Worm (Caenorhabditis elegans) whole organism, L1 larva: ENCODE measurements around the gene emc-5.

Experiments
- C04F5.9 ChIP-seq: sonication (generic microtip); optimal IDR thresholded peaks from 2 replicates; lab custom pipeline; 2016; ENCODE audit warnings: missing genetic modification characterization, missing compliant biosample characterization
- C34B4.2 ChIP-seq: sonication (generic microtip); optimal IDR thresholded peaks from 2 replicates; lab custom pipeline; 2017; ENCODE audit warnings: mild to moderate bottlenecking, missing genetic modification characterization, missing compliant biosample characterization
- Y116A8C.19 ChIP-seq: sonication (generic microtip); optimal IDR thresholded peaks from 2 replicates; lab custom pipeline; 2016; ENCODE audit warnings: missing compliant biosample characterization, missing genetic modification characterization, borderline replicate concordance
- ama-1 ChIP-seq: fragments of 150-350 bp; optimal IDR thresholded peaks from 2 replicates; lab custom pipeline; 2014
- blmp-1 ChIP-seq: fragments of 150-350 bp; optimal IDR thresholded peaks from 2 replicates; lab custom pipeline; 2014; ENCODE audit warnings: missing biosample characterization, missing genetic modification characterization
- ceh-63 ChIP-seq: fragments of 200-800 bp; sonication (Bioruptor generic); optimal IDR thresholded peaks from 2 replicates; lab custom pipeline; 2018; ENCODE audit warnings: mild to moderate bottlenecking, missing genetic modification characterization, missing compliant biosample characterization
- ces-1 ChIP-seq: fragments of 150-350 bp; optimal IDR thresholded peaks from 2 replicates; lab custom pipeline; 2014; ENCODE audit warnings: missing biosample characterization, missing genetic modification reagents, missing genetic modification characterization
- dpl-1 ChIP-seq, 3 experiments: fragments of 150-350 bp in 2 of 3; sonication (generic microtip) in 1 of 3; optimal IDR thresholded peaks; 2 replicates each; lab custom pipeline; 2014 to 2017; ENCODE audit warnings: missing biosample characterization in 3 of 3, missing genetic modification characterization in 3 of 3, missing genetic modification reagents in 3 of 3
- efl-1 ChIP-seq, 4 experiments: fragments of 150-350 bp; optimal IDR thresholded peaks in 3 of 4; peaks in 1 of 4; 1 replicate in 1 of 4; 2 replicates in 3 of 4; lab custom pipeline; 2014; ENCODE audit warnings: missing biosample characterization in 2 of 4, missing genetic modification characterization in 2 of 4, missing genetic modification reagents in 2 of 4
- egl-27 ChIP-seq, 2 experiments: fragments of 150-350 bp in 1 of 2; sonication (generic microtip); optimal IDR thresholded peaks; 3 replicates each; lab custom pipeline; 2017 to 2018; ENCODE audit warnings: missing biosample characterization in 2 of 2, missing genetic modification characterization in 2 of 2, missing genetic modification reagents in 2 of 2
- elt-3 ChIP-seq, 6 experiments: fragments of 150-350 bp in 1 of 6; sonication (generic microtip); optimal IDR thresholded peaks; 2 replicates each; lab custom pipeline; 2017 to 2018; ENCODE audit warnings: missing biosample characterization in 6 of 6, missing genetic modification characterization in 6 of 6, inconsistent platforms in 1 of 6
- hlh-17 ChIP-seq: fragments of 200-800 bp; sonication (Bioruptor generic); optimal IDR thresholded peaks from 2 replicates; lab custom pipeline; 2018; ENCODE audit warnings: missing genetic modification characterization, mild to moderate bottlenecking, missing compliant biosample characterization, moderate library complexity, borderline replicate concordance
- hlh-4 ChIP-seq: sonication (generic microtip); optimal IDR thresholded peaks from 2 replicates; lab custom pipeline; 2016; ENCODE audit warnings: mild to moderate bottlenecking, missing genetic modification characterization, missing compliant biosample characterization
- isw-1 ChIP-seq: fragments of 200-800 bp; sonication (Bioruptor generic); IDR thresholded peaks from 2 replicates; pipeline ENCODE4 v1.3.6; 2022; ENCODE audit warnings: missing genetic modification characterization, missing compliant biosample characterization
- jun-1 ChIP-seq: fragments of 150-350 bp; optimal IDR thresholded peaks from 2 replicates; lab custom pipeline; 2014; ENCODE audit warnings: missing biosample characterization, missing genetic modification reagents, missing genetic modification characterization
- lin-13 ChIP-seq: fragments of 150-350 bp; optimal IDR thresholded peaks from 2 replicates; lab custom pipeline; 2014; ENCODE audit warnings: missing biosample characterization, missing genetic modification reagents, missing genetic modification characterization
- lin-14 ChIP-seq: fragments of 200-800 bp; sonication (Bioruptor generic); optimal IDR thresholded peaks from 2 replicates; lab custom pipeline; 2018; ENCODE audit warnings: mild to moderate bottlenecking, missing genetic modification characterization, moderate library complexity, missing compliant biosample characterization
- lin-35 ChIP-seq, 2 experiments: fragments of 150-350 bp; optimal IDR thresholded peaks; 2 replicates each; lab custom pipeline; 2014; ENCODE audit warnings: missing biosample characterization in 2 of 2, missing genetic modification characterization in 2 of 2, missing genetic modification reagents in 2 of 2
- mab-9 ChIP-seq: fragments of 200-800 bp; sonication (Bioruptor generic); IDR thresholded peaks from 2 replicates; pipeline ENCODE4 v1.3.6; 2022; ENCODE audit warnings: missing genetic modification reagents, missing genetic modification characterization, missing compliant biosample characterization
- mdl-1 ChIP-seq, 2 experiments: fragments of 150-350 bp; optimal IDR thresholded peaks; 2 replicates each; lab custom pipeline; 2014 to 2017; ENCODE audit warnings: missing biosample characterization in 2 of 2, missing genetic modification characterization in 2 of 2, inconsistent platforms in 1 of 2
- nhr-12 ChIP-seq: sonication (generic microtip); optimal IDR thresholded peaks from 2 replicates; lab custom pipeline; 2017; ENCODE audit warnings: missing biosample characterization, missing genetic modification characterization
- nhr-20 ChIP-seq: sonication (generic microtip); optimal IDR thresholded peaks from 2 replicates; lab custom pipeline; 2016; ENCODE audit warnings: mild to moderate bottlenecking, missing genetic modification characterization, missing compliant biosample characterization
- nhr-237 ChIP-seq: fragments of 150-350 bp; optimal IDR thresholded peaks from 2 replicates; lab custom pipeline; 2014; ENCODE audit warnings: missing biosample characterization, missing genetic modification characterization
- nhr-71 ChIP-seq: sonication (generic microtip); optimal IDR thresholded peaks from 2 replicates; lab custom pipeline; 2016; ENCODE audit warnings: mild to moderate bottlenecking, missing genetic modification characterization, moderate library complexity, missing compliant biosample characterization
- nhr-85 ChIP-seq: sonication (generic microtip); peaks from one replicate; lab custom pipeline; 2016; ENCODE audit warnings: missing genetic modification characterization, inconsistent platforms, missing compliant biosample characterization
- nhr-90 ChIP-seq: sonication (generic microtip); optimal IDR thresholded peaks from 2 replicates; lab custom pipeline; 2016; ENCODE audit warnings: mild to moderate bottlenecking, missing genetic modification characterization, missing compliant biosample characterization; ENCODE audit not compliant: poor library complexity
- pag-3 ChIP-seq: sonication (generic microtip); optimal IDR thresholded peaks from 2 replicates; lab custom pipeline; 2017; ENCODE audit warnings: missing genetic modification characterization, mild to moderate bottlenecking, missing compliant biosample characterization, antibody characterized with exemption, borderline replicate concordance; ENCODE audit not compliant: insufficient read depth
- rnt-1 ChIP-seq: sonication (generic microtip); optimal IDR thresholded peaks from 2 replicates; lab custom pipeline; 2016; ENCODE audit warnings: mild to moderate bottlenecking, missing genetic modification characterization, moderate library complexity, missing compliant biosample characterization
- skn-1 ChIP-seq: fragments of 150-350 bp; optimal IDR thresholded peaks from 2 replicates; lab custom pipeline; 2014; ENCODE audit warnings: missing biosample characterization, missing genetic modification characterization
- snu-23 ChIP-seq: sonication (generic microtip); optimal IDR thresholded peaks from 2 replicates; lab custom pipeline; 2016; ENCODE audit warnings: missing genetic modification characterization, missing compliant biosample characterization
- swsn-7 ChIP-seq: sonication (generic microtip); optimal IDR thresholded peaks from 2 replicates; lab custom pipeline; 2016; ENCODE audit warnings: missing genetic modification characterization, missing compliant biosample characterization
- tbx-2 ChIP-seq: sonication (generic microtip); optimal IDR thresholded peaks from 2 replicates; lab custom pipeline; 2016; ENCODE audit warnings: missing genetic modification characterization, missing compliant biosample characterization
- unc-130 ChIP-seq: fragments of 150-350 bp; optimal IDR thresholded peaks from 2 replicates; lab custom pipeline; 2017; ENCODE audit warnings: missing biosample characterization, missing genetic modification characterization, inconsistent platforms
- unc-62 ChIP-seq: fragments of 150-350 bp; optimal IDR thresholded peaks from 2 replicates; lab custom pipeline; 2014; ENCODE audit warnings: missing biosample characterization, missing genetic modification reagents, missing genetic modification characterization
- unc-86 ChIP-seq: sonication (generic microtip); optimal IDR thresholded peaks from 2 replicates; lab custom pipeline; 2016; ENCODE audit warnings: missing genetic modification characterization, missing compliant biosample characterization
- vab-15 ChIP-seq: sonication (generic microtip); optimal IDR thresholded peaks from 2 replicates; lab custom pipeline; 2017; ENCODE audit warnings: missing genotype, mild to moderate bottlenecking, missing genetic modification characterization, missing compliant biosample characterization
- zip-4 ChIP-seq: fragments of 200-800 bp; sonication (Bioruptor generic); optimal IDR thresholded peaks from 2 replicates; lab custom pipeline; 2018; ENCODE audit warnings: mild to moderate bottlenecking, missing genetic modification characterization, moderate library complexity, missing compliant biosample characterization
- ztf-4 ChIP-seq: fragments of 150-350 bp; optimal IDR thresholded peaks from 2 replicates; lab custom pipeline; 2014; ENCODE audit warnings: missing biosample characterization, missing genetic modification characterization

emc-5 gene

ce11 chrII:11469574-11470108 lies 26.9 kb upstream of the emc-5 start, which contains the start of gene cisd-1 (continued):
- TF ChIP-seq ces-1 (GFP tag; lab: Kevin White, UChicago), result no peak
- no peak for TF ChIP-seq lin-13 (GFP tag; lab: Kevin White, UChicago)
- no peak for TF ChIP-seq egl-27 (tag; optimal IDR thresholded peaks at IDR 0.05; lab: Kevin White, UChicago)
- peak; percentile 49 for TF ChIP-seq lin-14 (GFP tag; lab: Kevin White, UChicago)
- TF ChIP-seq C34B4.2, result no peak
- peak in 1 of 2 experiments; percentile 34 for TF ChIP-seq lin-35 (GFP tag; optimal IDR thresholded peaks at IDR 0.05; lab: Kevin White, UChicago)
- TF ChIP-seq ceh-63 (GFP tag; lab: Kevin White, UChicago), result no peak
- TF ChIP-seq isw-1 (GFP tag; lab: Robert Waterston, UW), result no peak
- no peak for TF ChIP-seq C04F5.9
- TF ChIP-seq swsn-7 (tag; lab: Kevin White, UChicago), result no peak
- TF ChIP-seq pag-3 (tag; lab: Kevin White, UChicago), result no peak
- no peak for TF ChIP-seq ztf-4 (tag; lab: Kevin White, UChicago)
- no peak for TF ChIP-seq jun-1 (tag; lab: Kevin White, UChicago)
- TF ChIP-seq skn-1 (tag; lab: Kevin White, UChicago), result no peak
- TF ChIP-seq efl-1 (optimal IDR thresholded peaks at IDR 0.05; lab: Kevin White, UChicago), result no peak
- TF ChIP-seq efl-1 (GFP tag; optimal IDR thresholded peaks at IDR 0.05 in 1 of 2; lab: Kevin White, UChicago), result no peak
- TF ChIP-seq nhr-237 (tag; lab: Kevin White, UChicago), result no peak
- TF ChIP-seq nhr-71 (tag; lab: Kevin White, UChicago), result peak; percentile 32
- no peak for TF ChIP-seq unc-86 (tag; lab: Kevin White, UChicago)
- TF ChIP-seq nhr-90 (tag; lab: Kevin White, UChicago), result peak; percentile 10
- peak; percentile 82 for TF ChIP-seq blmp-1 (tag; lab: Kevin White, UChicago)
- TF ChIP-seq hlh-17 (GFP tag; lab: Kevin White, UChicago), result no peak
- no peak for TF ChIP-seq ama-1
- TF ChIP-seq nhr-20 (tag; lab: Kevin White, UChicago), result no peak
- TF ChIP-seq vab-15 (tag; lab: Kevin White, UChicago), result no peak
- no peak for TF ChIP-seq rnt-1 (tag; lab: Kevin White, UChicago)
- TF ChIP-seq Y116A8C.19 (tag; lab: Kevin White, UChicago), result no peak
- TF ChIP-seq nhr-12, result no peak

DNA sequence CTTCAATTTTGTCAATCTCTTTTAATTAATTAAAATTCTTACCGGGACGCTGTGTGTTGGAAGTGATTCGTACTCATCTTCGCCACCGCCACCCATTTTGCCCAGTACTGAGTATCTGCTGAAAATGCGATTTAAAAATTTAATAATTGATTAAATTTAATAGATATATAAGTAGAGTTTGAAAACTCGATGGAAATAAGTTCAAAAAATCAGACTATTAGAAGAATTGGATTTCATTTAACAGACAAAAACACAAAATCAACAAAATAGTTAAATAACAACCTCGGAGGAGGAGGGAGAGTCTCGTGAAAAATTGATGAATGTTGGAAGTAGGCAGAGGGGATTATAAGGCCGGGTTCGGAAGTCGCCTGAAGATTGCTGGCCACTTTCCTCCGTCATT lies 24.7 kb upstream of the emc-5 start, which contains the start of gene mfn-1:
TSS of gene mfn-1 (minus strand) at position 101 of the 400 bp plus-strand sequence.
- TF ChIP-seq efl-1 (optimal IDR thresholded peaks at IDR 0.05; lab: Kevin White, UChicago), result no peak
- TF ChIP-seq efl-1 (GFP tag; optimal IDR thresholded peaks at IDR 0.05 in 1 of 2; lab: Kevin White, UChicago), result peak in 1 of 2 experiments; percentile 26
- TF ChIP-seq nhr-20 (tag; lab: Kevin White, UChicago), result no peak
- no peak for TF ChIP-seq zip-4
- TF ChIP-seq ztf-4 (tag; lab: Kevin White, UChicago), result no peak

- TF ChIP-seq dpl-1 (GFP tag; optimal IDR thresholded peaks at IDR 0.05; lab: Kevin White, UChicago), result peak in 1 of 3 experiments; percentile 30
- TF ChIP-seq unc-86 (tag; lab: Kevin White, UChicago), result no peak
- TF ChIP-seq lin-35 (GFP tag; optimal IDR thresholded peaks at IDR 0.05; lab: Kevin White, UChicago), result peak in 1 of 2 experiments; percentile 56
- TF ChIP-seq lin-14 (GFP tag; lab: Kevin White, UChicago), result peak; percentile 59
- TF ChIP-seq unc-130, result peak; percentile 22
- TF ChIP-seq blmp-1 (tag; lab: Kevin White, UChicago), result peak; percentile 97
- peak; percentile 65 for TF ChIP-seq nhr-20 (tag; lab: Kevin White, UChicago)
- TF ChIP-seq tbx-2 (tag; lab: Kevin White, UChicago), result peak; percentile 2
- peak in 1 of 2 experiments; percentile 71 for TF ChIP-seq mdl-1 (tag; optimal IDR thresholded peaks at IDR 0.05; lab: Kevin White, UChicago)
- no peak for TF ChIP-seq skn-1 (tag; lab: Kevin White, UChicago)
- TF ChIP-seq hlh-4, result no peak
- TF ChIP-seq snu-23 (GFP tag; lab: Kevin White, UChicago), result peak; percentile 31
- TF ChIP-seq nhr-71 (tag; lab: Kevin White, UChicago), result peak; percentile 48
- TF ChIP-seq mab-9 (GFP tag; lab: Robert Waterston, UW), result no peak
- TF ChIP-seq nhr-90 (tag; lab: Kevin White, UChicago), result peak; percentile 13
- TF ChIP-seq unc-62 (GFP tag; lab: Kevin White, UChicago), result no peak
- TF ChIP-seq Y116A8C.19 (tag; lab: Kevin White, UChicago), result no peak
- TF ChIP-seq elt-3 (tag; optimal IDR thresholded peaks at IDR 0.05; lab: Kevin White, UChicago), result peak; percentile 2 to 93 (median 73)
- TF ChIP-seq nhr-85 (tag; lab: Kevin White, UChicago), result peak; percentile 72
- no peak for TF ChIP-seq hlh-17 (GFP tag; lab: Kevin White, UChicago)
These were observed 24.0 kb upstream of the emc-5 start for ce11 chrII:11472542-11472941.
